Worm (Caenorhabditis elegans): Measurements from ENCODE around the gene srsx-17.

srsx-17 gene

DNA sequence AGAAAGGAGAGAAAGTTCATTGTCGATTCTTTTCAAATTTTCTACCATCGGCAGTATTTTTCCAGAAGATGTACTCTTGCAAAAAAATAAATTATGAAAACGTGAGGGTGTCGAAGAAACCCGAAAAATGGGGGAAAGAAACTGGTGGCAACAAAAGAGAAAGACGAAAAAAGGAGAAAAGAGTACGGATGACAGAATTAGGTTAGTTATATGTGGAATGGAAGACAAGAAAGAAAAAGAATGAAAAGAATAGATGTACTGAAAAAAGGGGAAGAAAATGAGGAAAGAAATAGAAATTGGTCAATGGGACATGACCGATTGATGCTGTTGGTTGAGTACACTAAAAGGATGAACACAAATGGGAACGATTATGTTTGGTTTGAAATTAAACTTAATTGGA lies 28.2 kb downstream of the srsx-17 start:
- no peak for TF ChIP-seq nhr-25 (tag; optimal IDR thresholded peaks at IDR 0.05)

DNA sequence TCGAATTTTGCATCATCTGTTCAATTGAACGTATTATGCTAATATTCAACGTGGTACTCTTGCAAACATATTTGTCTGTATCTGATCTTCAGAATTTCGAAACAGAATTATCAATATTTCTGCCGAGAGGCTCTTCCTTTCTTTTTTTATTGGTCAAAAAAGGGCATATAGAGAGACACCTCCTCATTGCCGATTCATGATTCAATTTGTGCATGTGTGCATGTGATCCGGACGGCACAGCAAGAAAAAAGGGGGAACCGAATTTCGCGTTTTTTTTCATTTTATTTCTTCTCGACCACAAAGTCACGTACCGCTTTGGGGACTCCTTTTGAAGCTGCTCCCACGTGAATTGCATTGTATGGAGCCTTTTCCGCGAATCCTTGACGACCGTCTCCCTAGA lies 34.1 kb downstream of the srsx-17 start, which contains the start of gene mcp-1:
Gene mcp-1 (plus strand): TSS at position 292 of the 400 bp plus-strand sequence.
- peak; percentile 83 for TF ChIP-seq fkh-10 (GFP tag; optimal IDR thresholded peaks at IDR 0.05)
- TF ChIP-seq nfya-1 (tag; optimal IDR thresholded peaks at IDR 0.05; ENCODE audit: insufficient read depth): peak; percentile 26
- no peak for TF ChIP-seq hmg-11 (tag; optimal IDR thresholded peaks at IDR 0.05)

DNA sequence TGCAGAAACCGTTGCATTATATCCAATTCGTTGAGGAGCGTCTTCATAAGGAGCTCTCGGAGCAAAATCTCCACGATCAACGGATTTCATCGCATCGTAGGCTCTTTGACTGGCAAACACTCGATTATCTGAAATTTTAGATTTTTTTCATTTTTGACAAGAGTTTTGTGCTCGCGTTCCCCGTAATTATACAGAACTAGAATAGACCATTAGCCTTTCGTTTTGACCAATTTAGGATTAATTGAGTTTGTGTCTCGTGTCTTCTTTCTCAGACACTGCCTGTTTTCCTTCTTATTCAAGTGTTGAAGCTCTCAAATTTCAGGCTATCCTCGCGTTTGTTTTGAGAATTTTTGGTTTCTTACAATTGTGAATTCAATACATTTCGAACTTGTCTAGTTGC lies 35.6 kb downstream of the srsx-17 start:
- no peak for TF ChIP-seq ceh-82 (tag; optimal IDR thresholded peaks at IDR 0.05)
- no peak for TF ChIP-seq tbx-2 (tag; optimal IDR thresholded peaks at IDR 0.05)
- no peak for TF ChIP-seq lin-15B (tag; optimal IDR thresholded peaks at IDR 0.05)
- no peak for TF ChIP-seq sea-2 (GFP tag; optimal IDR thresholded peaks at IDR 0.05)

DNA sequence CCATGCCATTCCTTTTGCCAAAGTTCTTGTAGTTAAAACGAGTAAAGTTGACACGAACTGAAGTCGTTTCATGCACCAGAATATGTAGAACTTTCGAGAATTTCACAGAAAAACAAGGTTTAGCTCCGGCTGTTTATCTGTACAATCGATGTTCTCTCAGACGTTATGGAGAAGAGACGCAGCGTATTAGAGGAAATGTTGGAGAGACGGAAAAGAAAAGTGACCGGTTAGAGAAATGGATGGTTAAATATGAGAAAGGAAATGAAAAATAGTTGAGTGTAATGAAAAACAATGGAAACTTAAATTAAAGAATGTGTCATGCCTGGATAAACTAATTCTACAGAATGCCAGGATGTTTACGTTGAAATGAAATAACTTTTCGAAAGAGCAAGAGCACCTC lies 36.2 kb downstream of the srsx-17 start, which contains the start of gene pcm-1:
Gene pcm-1 (minus strand): TSS at position 187 of the 400 bp plus-strand sequence.
- peak; percentile 34 for TF ChIP-seq ceh-28 (tag; optimal IDR thresholded peaks at IDR 0.05)
- TF ChIP-seq nhr-67 (tag; optimal IDR thresholded peaks at IDR 0.05): no peak
- no peak for TF ChIP-seq egl-27 (tag; optimal IDR thresholded peaks at IDR 0.05)
- TF ChIP-seq skn-1 (tag; optimal IDR thresholded peaks at IDR 0.05): no peak
- no peak for TF ChIP-seq fos-1 (tag; optimal IDR thresholded peaks at IDR 0.05)
- TF ChIP-seq fkh-2 (tag; optimal IDR thresholded peaks at IDR 0.05): no peak
- peak; percentile 2 for TF ChIP-seq hmg-11 (tag; optimal IDR thresholded peaks at IDR 0.05)
- no peak for TF ChIP-seq ztf-11 (tag; optimal IDR thresholded peaks at IDR 0.05)
- TF ChIP-seq snpc-4 (tag; optimal IDR thresholded peaks at IDR 0.05): peak; percentile 25
- TF ChIP-seq lin-39 (tag; optimal IDR thresholded peaks at IDR 0.05): peak; percentile 2
- TF ChIP-seq ZK546.5 (tag; optimal IDR thresholded peaks at IDR 0.05): no peak
- TF ChIP-seq lin-15B (tag; optimal IDR thresholded peaks at IDR 0.05): no peak
- TF ChIP-seq nfya-1 (tag; optimal IDR thresholded peaks at IDR 0.05; ENCODE audit: insufficient read depth): peak; percentile 62
- no peak for TF ChIP-seq nhr-77 (tag; optimal IDR thresholded peaks at IDR 0.05)
- no peak for TF ChIP-seq elt-3 (tag; optimal IDR thresholded peaks at IDR 0.05)
- TF ChIP-seq sea-2 (GFP tag; optimal IDR thresholded peaks at IDR 0.05): no peak
- no peak for TF ChIP-seq jun-1 (tag; optimal IDR thresholded peaks at IDR 0.05)
- no peak for TF ChIP-seq eor-1 (tag; optimal IDR thresholded peaks at IDR 0.05)
- no peak for TF ChIP-seq nhr-28 (tag; optimal IDR thresholded peaks at IDR 0.05)
- no peak for TF ChIP-seq elt-1 (tag; optimal IDR thresholded peaks at IDR 0.05)
- TF ChIP-seq nhr-76 (tag; optimal IDR thresholded peaks at IDR 0.05): no peak
- no peak for TF ChIP-seq unc-62 (GFP tag; optimal IDR thresholded peaks at IDR 0.05)
- no peak for TF ChIP-seq nhr-12 (tag; optimal IDR thresholded peaks at IDR 0.05)
- no peak for TF ChIP-seq ztf-4 (tag; optimal IDR thresholded peaks at IDR 0.05)

DNA sequence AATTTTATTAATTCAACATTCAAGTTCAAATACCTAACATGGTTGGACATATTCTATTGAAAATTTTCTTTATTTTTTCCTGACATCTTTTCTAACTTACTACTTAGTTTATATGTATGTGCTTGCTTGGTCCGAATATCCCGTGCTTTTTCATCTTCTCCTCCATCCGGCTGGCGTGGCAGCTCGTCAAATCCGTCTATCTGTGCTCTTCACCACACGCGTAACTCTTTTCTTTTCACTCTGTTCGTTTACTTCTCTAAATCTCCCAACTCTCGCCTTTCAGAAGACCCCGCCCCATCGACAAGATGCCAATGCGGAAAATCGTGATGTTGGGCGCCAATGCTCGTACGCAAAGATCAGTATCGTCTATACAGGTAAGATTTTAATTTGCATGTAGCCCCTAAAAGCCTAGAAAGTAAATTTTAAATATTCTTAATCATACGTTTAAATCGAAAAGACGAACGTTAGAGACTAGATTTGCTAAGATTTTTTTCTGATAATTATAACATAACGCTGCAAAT lies 37.3 kb downstream of the srsx-17 start:
- TF ChIP-seq lin-39 (tag; optimal IDR thresholded peaks at IDR 0.05) (peak; percentile 36), ceh-82 (tag; optimal IDR thresholded peaks at IDR 0.05) (no peak), elt-3 (tag; optimal IDR thresholded peaks at IDR 0.05) (no peak), nhr-23 (tag; optimal IDR thresholded peaks at IDR 0.05) (no peak), nfya-1 (tag; optimal IDR thresholded peaks at IDR 0.05; ENCODE audit: insufficient read depth) (peak; percentile 53)

DNA sequence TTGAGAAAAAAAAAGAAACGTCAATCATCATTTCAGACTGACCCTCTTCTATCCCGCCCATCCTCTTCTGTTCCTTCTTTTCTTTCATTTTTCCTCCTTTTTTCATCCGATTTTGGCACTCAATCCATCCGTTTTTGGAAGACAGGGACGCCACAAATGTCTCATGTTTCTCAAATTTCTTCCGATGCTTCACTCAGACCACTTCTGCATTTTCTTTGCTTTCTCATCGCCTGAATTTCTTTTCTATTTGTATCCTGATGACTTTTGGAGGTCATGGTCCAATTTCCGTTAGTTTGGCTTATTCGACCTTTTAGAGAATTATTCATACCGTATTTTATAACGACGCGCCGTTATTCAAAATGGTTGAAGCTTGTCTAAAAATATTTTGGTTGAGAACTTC lies 45.1 kb downstream of the srsx-17 start:
- no peak for TF ChIP-seq ceh-9 (tag; optimal IDR thresholded peaks at IDR 0.05)
- no peak for TF ChIP-seq ceh-28 (tag; optimal IDR thresholded peaks at IDR 0.05)
- no peak for TF ChIP-seq nhr-12 (tag; optimal IDR thresholded peaks at IDR 0.05)

DNA sequence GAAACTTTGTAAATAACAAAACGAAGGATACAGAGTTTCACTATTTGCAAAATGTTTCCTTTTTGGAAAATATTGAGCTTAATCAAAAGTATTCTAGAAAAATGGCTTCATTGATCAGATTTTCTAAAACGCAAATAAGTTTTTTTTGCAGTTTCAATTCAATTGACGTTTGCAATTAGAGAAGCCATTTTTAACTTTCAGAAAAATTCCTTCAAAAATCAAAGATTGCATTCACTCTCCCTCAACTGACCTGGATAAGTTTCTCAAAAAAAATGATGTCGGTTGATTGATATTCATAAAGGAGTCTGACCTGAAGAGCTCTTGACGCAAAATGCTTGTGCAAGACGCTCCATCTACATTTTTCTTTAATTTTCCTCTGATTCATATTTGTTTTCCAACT lies 46.3 kb downstream of the srsx-17 start:
- TF ChIP-seq pqm-1 (tag; optimal IDR thresholded peaks at IDR 0.05) (no peak), nhr-28 (tag; optimal IDR thresholded peaks at IDR 0.05) (no peak), nhr-76 (tag; optimal IDR thresholded peaks at IDR 0.05) (no peak), nfya-1 (tag; optimal IDR thresholded peaks at IDR 0.05; ENCODE audit: insufficient read depth) (no peak), nhr-12 (tag; optimal IDR thresholded peaks at IDR 0.05) (no peak)
